Fruit fly (Drosophila melanogaster) whole organism, embryonic: ENCODE measurements around the gene unc-4.

Experiments
- Bgb ChIP-seq: fragments of 200-800 bp; sonication (Bioruptor generic); IDR thresholded peaks from 2 replicates; pipeline ENCODE4 v1.3.6; 2022; ENCODE audit warnings: missing biosample characterization, missing genetic modification characterization; ENCODE audit not compliant: partially characterized antibody
- CG10979 ChIP-seq: fragments of 200-800 bp; sonication (Bioruptor generic); optimal IDR thresholded peaks from 2 replicates; lab custom pipeline; 2018; ENCODE audit warnings: missing biosample characterization, mild to moderate bottlenecking, missing genetic modification characterization, moderate library complexity
- CG11560 ChIP-seq: fragments of 200-800 bp; sonication (Bioruptor generic); IDR thresholded peaks from 3 replicates; pipeline ENCODE4 v1.3.6; 2022; ENCODE audit warnings: missing biosample characterization, missing genetic modification characterization
- CG12219 ChIP-seq: fragments of 200-800 bp; sonication (Bioruptor generic); optimal IDR thresholded peaks from 3 replicates; lab custom pipeline; 2018; ENCODE audit warnings: missing biosample characterization, mild to moderate bottlenecking, missing genetic modification characterization
- CG12744 ChIP-seq: fragments of 200-800 bp; sonication (Bioruptor generic); optimal IDR thresholded peaks from 2 replicates; lab custom pipeline; 2016; ENCODE audit warnings: missing biosample characterization, missing genetic modification characterization
- CG15011 ChIP-seq: fragments of 200-800 bp; sonication (Bioruptor generic); optimal IDR thresholded peaks from 3 replicates; lab custom pipeline; 2018; ENCODE audit warnings: missing biosample characterization, mild to moderate bottlenecking, missing genetic modification characterization
- CG15073 ChIP-seq: fragments of 200-800 bp; sonication (Bioruptor generic); optimal IDR thresholded peaks from 2 replicates; lab custom pipeline; 2016; ENCODE audit warnings: missing biosample characterization, missing genetic modification characterization
- CG15601 ChIP-seq: fragments of 200-800 bp; sonication (Bioruptor generic); optimal IDR thresholded peaks from 3 replicates; lab custom pipeline; 2019; ENCODE audit warnings: missing biosample characterization, mild to moderate bottlenecking, missing genetic modification characterization, moderate library complexity
- CG16863 ChIP-seq: fragments of 200-800 bp; sonication (Bioruptor generic); optimal IDR thresholded peaks from 3 replicates; lab custom pipeline; 2016; ENCODE audit warnings: missing biosample characterization, missing genetic modification characterization
- CG17359 ChIP-seq: fragments of 200-800 bp; sonication (Bioruptor generic); optimal IDR thresholded peaks from 3 replicates; lab custom pipeline; 2018; ENCODE audit warnings: missing biosample characterization, mild to moderate bottlenecking, missing genetic modification characterization, moderate library complexity
- CG17361 ChIP-seq: fragments of 200-800 bp; sonication (Bioruptor generic); IDR thresholded peaks from 3 replicates; pipeline ENCODE4 v1.3.6; 2022; ENCODE audit warnings: missing biosample characterization, missing genetic modification characterization
- CG17568 ChIP-seq: fragments of 200-800 bp; sonication (Bioruptor generic); optimal IDR thresholded peaks from 2 replicates; lab custom pipeline; 2018; ENCODE audit warnings: missing biosample characterization, mild to moderate bottlenecking, missing genetic modification characterization, moderate library complexity
- CG1792 ChIP-seq: fragments of 200-800 bp; sonication (Bioruptor generic); optimal IDR thresholded peaks from 2 replicates; lab custom pipeline; 2016; ENCODE audit warnings: missing biosample characterization, missing genetic modification characterization
- CG32532 ChIP-seq: fragments of 200-800 bp; sonication (Bioruptor generic); IDR thresholded peaks from 2 replicates; pipeline ENCODE4 v1.3.6; 2022; ENCODE audit warnings: missing biosample characterization, missing genetic modification characterization
- CG33213 ChIP-seq: fragments of 200-800 bp; sonication (Bioruptor generic); optimal IDR thresholded peaks from 3 replicates; lab custom pipeline; 2016; ENCODE audit warnings: missing biosample characterization, missing genetic modification characterization
- CG43689 ChIP-seq: fragments of 200-800 bp; sonication (Bioruptor generic); IDR thresholded peaks from 2 replicates; pipeline ENCODE4 v1.3.6; 2022; ENCODE audit warnings: missing biosample characterization, missing genetic modification characterization
- CG4404 ChIP-seq: fragments of 200-800 bp; sonication (Bioruptor generic); IDR thresholded peaks from 2 replicates; pipeline ENCODE4 v1.3.6; 2022; ENCODE audit warnings: missing biosample characterization, missing genetic modification characterization
- CG5245 ChIP-seq: fragments of 200-800 bp; sonication (Bioruptor generic); optimal IDR thresholded peaks from 3 replicates; lab custom pipeline; 2016; ENCODE audit warnings: missing biosample characterization, missing genetic modification characterization
- CG5953 ChIP-seq: fragments of 200-800 bp; sonication (Bioruptor generic); IDR thresholded peaks from 2 replicates; pipeline ENCODE4 v1.3.6; 2022; ENCODE audit warnings: missing biosample characterization, missing genetic modification characterization
- CG6272 ChIP-seq: fragments of 200-800 bp; sonication (Bioruptor generic); IDR thresholded peaks from 2 replicates; pipeline ENCODE4 v1.3.6; 2022; ENCODE audit warnings: missing biosample characterization, missing genetic modification characterization
- CG7786 ChIP-seq: fragments of 200-800 bp; sonication (Bioruptor generic); optimal IDR thresholded peaks from 2 replicates; lab custom pipeline; 2016; ENCODE audit warnings: missing biosample characterization, missing genetic modification characterization
- CG7987 ChIP-seq: fragments of 200-800 bp; sonication (Bioruptor generic); optimal IDR thresholded peaks from 2 replicates; lab custom pipeline; 2018; ENCODE audit warnings: missing biosample characterization, mild to moderate bottlenecking, missing genetic modification characterization, moderate library complexity
- CG8290 ChIP-seq, 3 experiments: fragments of 200-800 bp; sonication (Bioruptor generic); optimal IDR thresholded peaks; 2 replicates each; lab custom pipeline; 2016 to 2019; ENCODE audit warnings: missing biosample characterization in 3 of 3, missing genetic modification characterization in 3 of 3, mild to moderate bottlenecking in 2 of 3, moderate library complexity in 1 of 3
- CG9876 ChIP-seq: fragments of 200-800 bp; sonication (Bioruptor generic); optimal IDR thresholded peaks from 2 replicates; lab custom pipeline; 2016; ENCODE audit warnings: missing biosample characterization, missing genetic modification characterization
- Dad ChIP-seq: fragments of 200-800 bp; sonication (Bioruptor generic); optimal IDR thresholded peaks from 3 replicates; lab custom pipeline; 2016; ENCODE audit warnings: missing biosample characterization, missing genetic modification characterization
- Dfd ChIP-seq, 2 experiments: fragments of >200 bp; optimal IDR thresholded peaks; 2 replicates each; lab custom pipeline; 2017; ENCODE audit warnings: missing biosample characterization in 2 of 2, missing genetic modification characterization in 2 of 2
- Doc2 ChIP-seq: fragments of 200-800 bp; sonication (Bioruptor generic); IDR thresholded peaks from 2 replicates; pipeline ENCODE4 v1.3.6; 2022; ENCODE audit warnings: missing biosample characterization, missing genetic modification characterization
- Lim3 ChIP-seq: fragments of 200-800 bp; sonication (Bioruptor generic); IDR thresholded peaks from 2 replicates; pipeline ENCODE4 v1.3.6; 2022; ENCODE audit warnings: missing biosample characterization, missing genetic modification characterization
- MBD-R2 ChIP-seq: fragments of 200-800 bp; sonication (Bioruptor generic); IDR thresholded peaks from 2 replicates; pipeline ENCODE4 v1.3.6; 2022; ENCODE audit warnings: missing biosample characterization, missing genetic modification characterization
- Nf-YC ChIP-seq: fragments of 200-800 bp; optimal IDR thresholded peaks from 3 replicates; lab custom pipeline; 2019; ENCODE audit warnings: missing biosample characterization, mild to moderate bottlenecking, missing genetic modification characterization, moderate library complexity
- Opbp ChIP-seq: fragments of 200-800 bp; sonication (Bioruptor generic); IDR thresholded peaks from 3 replicates; pipeline ENCODE4 v1.3.6; 2022; ENCODE audit warnings: missing biosample characterization, missing genetic modification characterization; ENCODE audit not compliant: partially characterized antibody
- Rfx ChIP-seq: fragments of 200-800 bp; sonication (Bioruptor generic); IDR thresholded peaks from 2 replicates; pipeline ENCODE4 v1.3.6; 2022; ENCODE audit warnings: missing biosample characterization, missing genetic modification characterization
- Vsx1 ChIP-seq: fragments of 200-800 bp; sonication (Bioruptor generic); optimal IDR thresholded peaks from 2 replicates; lab custom pipeline; 2017; ENCODE audit warnings: missing biosample characterization, mild to moderate bottlenecking, missing genetic modification characterization, missing genetic modification reagents
- cg ChIP-seq: fragments of 200-800 bp; sonication (Bioruptor generic); optimal IDR thresholded peaks from 3 replicates; lab custom pipeline; 2019; ENCODE audit warnings: missing biosample characterization, mild to moderate bottlenecking, missing genetic modification characterization, moderate library complexity
- dysf ChIP-seq: fragments of 200-800 bp; sonication (Bioruptor generic); IDR thresholded peaks from 3 replicates; pipeline ENCODE4 v1.3.6; 2022; ENCODE audit warnings: missing biosample characterization, missing genetic modification characterization
- esg ChIP-seq: fragments of 200-800 bp; sonication (Bioruptor generic); conservative IDR thresholded peaks from 2 replicates; pipeline ENCODE4 v1.3.6; 2022; ENCODE audit warnings: missing biosample characterization, missing genetic modification characterization
- fd3F ChIP-seq: fragments of 200-800 bp; sonication (Bioruptor generic); optimal IDR thresholded peaks from 2 replicates; lab custom pipeline; 2018; ENCODE audit warnings: missing biosample characterization, mild to moderate bottlenecking, missing genetic modification characterization, moderate library complexity
- gce ChIP-seq: fragments of 200-800 bp; sonication (Bioruptor generic); IDR thresholded peaks from 3 replicates; pipeline ENCODE4 v1.3.6; 2022; ENCODE audit warnings: missing biosample characterization, missing genetic modification characterization
- gfzf ChIP-seq: fragments of 200-800 bp; sonication (Bioruptor generic); optimal IDR thresholded peaks from 2 replicates; lab custom pipeline; 2016; ENCODE audit warnings: missing biosample characterization, mild to moderate bottlenecking, missing genetic modification characterization, moderate library complexity
- grn ChIP-seq: fragments of 200-800 bp; sonication (Bioruptor generic); optimal IDR thresholded peaks from 3 replicates; lab custom pipeline; 2017; ENCODE audit warnings: missing biosample characterization, missing genetic modification characterization
- ham ChIP-seq: fragments of 200-800 bp; sonication (Bioruptor generic); IDR thresholded peaks from 2 replicates; pipeline ENCODE4 v1.3.6; 2022; ENCODE audit warnings: missing biosample characterization, missing genetic modification characterization
- hbn ChIP-seq: fragments of 200-800 bp; sonication (Bioruptor generic); IDR thresholded peaks from 2 replicates; pipeline ENCODE4 v1.3.6; 2022; ENCODE audit warnings: missing biosample characterization, missing genetic modification characterization; ENCODE audit not compliant: partially characterized antibody
- kah ChIP-seq: fragments of 200-800 bp; sonication (Bioruptor generic); optimal IDR thresholded peaks from 2 replicates; lab custom pipeline; 2018; ENCODE audit warnings: missing biosample characterization, mild to moderate bottlenecking, missing genetic modification characterization
- klu ChIP-seq: fragments of 200-800 bp; sonication (Bioruptor generic); IDR thresholded peaks from 2 replicates; pipeline ENCODE4 v1.3.6; 2022; ENCODE audit warnings: missing biosample characterization, missing genetic modification characterization
- mld ChIP-seq: fragments of 200-800 bp; sonication (Bioruptor generic); IDR thresholded peaks from 3 replicates; pipeline ENCODE4 v1.3.6; 2022; ENCODE audit warnings: missing biosample characterization, missing genetic modification characterization; ENCODE audit not compliant: partially characterized antibody
- psq ChIP-seq: fragments of 200-800 bp; sonication (Bioruptor generic); optimal IDR thresholded peaks from 2 replicates; lab custom pipeline; 2017; ENCODE audit warnings: missing biosample characterization, missing genetic modification characterization
- sens ChIP-seq: fragments of 200-800 bp; sonication (Bioruptor generic); peaks from one replicate; lab custom pipeline; 2016; ENCODE audit warnings: missing biosample characterization, missing genetic modification characterization
- tll ChIP-seq, 2 experiments: fragments of 200-800 bp in 1 of 2; fragments of >200 bp in 1 of 2; sonication (Bioruptor generic) in 1 of 2; optimal IDR thresholded peaks; 2 replicates each; lab custom pipeline; 2017 to 2019; ENCODE audit warnings: missing biosample characterization in 2 of 2, missing genetic modification characterization in 2 of 2, mild to moderate bottlenecking in 1 of 2, moderate library complexity in 1 of 2
- tx ChIP-seq: fragments of 200-800 bp; sonication (Bioruptor generic); optimal IDR thresholded peaks from 2 replicates; lab custom pipeline; 2016; ENCODE audit warnings: missing biosample characterization, missing genetic modification characterization

The unc-4 gene

DNA sequence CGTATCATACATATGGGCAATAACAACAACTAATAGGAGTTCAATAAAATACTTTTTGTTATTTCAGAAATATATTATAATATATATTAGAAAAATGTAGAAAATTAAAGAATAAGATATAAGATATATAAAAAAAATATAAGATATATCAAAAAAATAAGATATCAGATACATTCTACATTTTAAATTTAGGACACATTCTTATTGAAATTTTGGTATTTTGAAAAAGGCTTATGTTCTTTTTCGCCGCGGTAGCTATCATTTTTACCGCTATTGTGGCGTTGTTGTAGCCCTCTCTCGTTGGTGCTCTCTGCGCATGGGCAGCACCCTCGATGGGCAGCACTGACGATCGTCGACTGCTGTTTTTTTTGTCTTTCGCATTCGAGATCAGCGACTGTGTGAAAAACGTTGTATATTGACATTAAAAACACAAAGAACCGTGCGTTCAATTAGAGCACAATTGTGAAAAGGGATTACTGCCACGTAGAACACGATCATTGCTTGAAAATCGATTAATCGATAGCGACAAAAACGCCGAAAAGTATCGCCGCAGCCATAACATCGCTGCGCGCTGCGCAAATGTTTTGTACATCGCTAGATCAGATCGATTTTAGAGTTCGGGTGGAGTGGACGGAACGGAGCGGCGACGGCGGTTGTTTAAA, 30.4 kb upstream of the unc-4 start (continued):
- 0 out of 2 replicates have a peak, but pooled peaks have one; percentile 20 for TF ChIP-seq Rfx (GFP tag; lab: Robert Waterston, UW)
- TF ChIP-seq psq (GFP tag; lab: Kevin White, UChicago), result no peak
- peak; percentile 37 for TF ChIP-seq gfzf (GFP tag; lab: Kevin White, UChicago)
- no peak for TF ChIP-seq klu (GFP tag; lab: Robert Waterston, UW)
- 0 out of 2 replicates have a peak, but pooled peaks have one; percentile 6 for TF ChIP-seq CG4404 (GFP tag; lab: Robert Waterston, UW)
- peak; percentile 88 for TF ChIP-seq sens (GFP tag; lab: Kevin White, UChicago)
- no peak for TF ChIP-seq cg (GFP tag; lab: Kevin White, UChicago)
- TF ChIP-seq CG15601 (tag; lab: Kevin White, UChicago), result no peak
- no peak for TF ChIP-seq tll (GFP tag; optimal IDR thresholded peaks at IDR 0.05; lab: Kevin White, UChicago)
- peak; percentile 31 for TF ChIP-seq CG16863 (GFP tag; lab: Kevin White, UChicago)
- peak; percentile 31 for TF ChIP-seq fd3F (GFP tag; lab: Kevin White, UChicago)
- TF ChIP-seq CG32532 (GFP tag; lab: Robert Waterston, UW), result peak; percentile 68; the same call in 1 of the 2 replicates
- TF ChIP-seq CG15073 (GFP tag; lab: Kevin White, UChicago), result no peak
- peak; percentile 42 for TF ChIP-seq CG17359 (tag; lab: Kevin White, UChicago)
- peak; percentile 11 for TF ChIP-seq Nf-YC (tag; lab: Kevin White, UChicago)
- TF ChIP-seq CG5245 (GFP tag; lab: Kevin White, UChicago), result no peak
- TF ChIP-seq grn (GFP tag; lab: Kevin White, UChicago), result peak; percentile 61
- TF ChIP-seq CG8290 (GFP tag; optimal IDR thresholded peaks at IDR 0.05; lab: Kevin White, UChicago), result peak; percentile 77
- peak; percentile 51 to 63 for TF ChIP-seq CG8290 (tag; optimal IDR thresholded peaks at IDR 0.05; lab: Kevin White, UChicago)
- peak; percentile 94 for TF ChIP-seq Opbp (GFP tag; lab: Robert Waterston, UW)
- peak; percentile 58; the same call in 2 of the 3 replicates for TF ChIP-seq dysf (GFP tag; lab: Robert Waterston, UW)
- no peak for TF ChIP-seq CG6272 (GFP tag; lab: Robert Waterston, UW)
- TF ChIP-seq Doc2 (GFP tag; lab: Robert Waterston, UW), result no peak
- TF ChIP-seq CG17568 (GFP tag; lab: Kevin White, UChicago), result no peak
- no peak for TF ChIP-seq CG1792 (GFP tag; lab: Kevin White, UChicago)
- peak; percentile 55; the same call in 1 of the 3 replicates for TF ChIP-seq gce
- no peak for TF ChIP-seq CG43689 (GFP tag; lab: Robert Waterston, UW)
- TF ChIP-seq CG17361, result peak; percentile 61; the same call in 2 of the 3 replicates
- TF ChIP-seq Dad, result peak; percentile 46
- peak; percentile 88 for TF ChIP-seq hbn (GFP tag; lab: Robert Waterston, UW)
- 0 out of 2 replicates have a peak, but pooled peaks have one; percentile 14 for TF ChIP-seq esg (GFP tag; lab: Robert Waterston, UW)
- TF ChIP-seq CG10979 (tag; lab: Kevin White, UChicago), result peak; percentile 73
- TF ChIP-seq CG5953 (GFP tag; lab: Robert Waterston, UW), result no peak
- TF ChIP-seq Dfd (GFP tag; optimal IDR thresholded peaks at IDR 0.05; lab: Kevin White, UChicago), result no peak
- no peak for TF ChIP-seq CG12744 (GFP tag; lab: Kevin White, UChicago)
- peak; percentile 90 for TF ChIP-seq mld (GFP tag; lab: Robert Waterston, UW)
- TF ChIP-seq Bgb, result peak; percentile 94
- TF ChIP-seq kah, result peak; percentile 27
- TF ChIP-seq CG9876 (GFP tag; lab: Kevin White, UChicago), result no peak
- TF ChIP-seq MBD-R2 (GFP tag; lab: Robert Waterston, UW), result no peak
- no peak for TF ChIP-seq ham
- TF ChIP-seq CG12219 (GFP tag; lab: Kevin White, UChicago), result peak; percentile 10
- no peak for TF ChIP-seq CG33213 (GFP tag; lab: Kevin White, UChicago)
- peak; percentile 57; the same call in 1 of the 3 replicates for TF ChIP-seq CG11560 (tag; lab: Robert Waterston, UW)
- TF ChIP-seq CG7786 (GFP tag; lab: Kevin White, UChicago), result no peak
- TF ChIP-seq CG7987, result no peak
- peak; percentile 32 for TF ChIP-seq Vsx1 (GFP tag; lab: Kevin White, UChicago)
- no peak for TF ChIP-seq CG15011 (GFP tag; lab: Kevin White, UChicago)
- TF ChIP-seq tx (GFP tag; lab: Kevin White, UChicago), result peak; percentile 27
- no peak for TF ChIP-seq Lim3 (GFP tag; lab: Robert Waterston, UW)
